Fruit fly (Drosophila melanogaster): ENCODE results near the gene CD98hc.

Gene CD98hc

DNA sequence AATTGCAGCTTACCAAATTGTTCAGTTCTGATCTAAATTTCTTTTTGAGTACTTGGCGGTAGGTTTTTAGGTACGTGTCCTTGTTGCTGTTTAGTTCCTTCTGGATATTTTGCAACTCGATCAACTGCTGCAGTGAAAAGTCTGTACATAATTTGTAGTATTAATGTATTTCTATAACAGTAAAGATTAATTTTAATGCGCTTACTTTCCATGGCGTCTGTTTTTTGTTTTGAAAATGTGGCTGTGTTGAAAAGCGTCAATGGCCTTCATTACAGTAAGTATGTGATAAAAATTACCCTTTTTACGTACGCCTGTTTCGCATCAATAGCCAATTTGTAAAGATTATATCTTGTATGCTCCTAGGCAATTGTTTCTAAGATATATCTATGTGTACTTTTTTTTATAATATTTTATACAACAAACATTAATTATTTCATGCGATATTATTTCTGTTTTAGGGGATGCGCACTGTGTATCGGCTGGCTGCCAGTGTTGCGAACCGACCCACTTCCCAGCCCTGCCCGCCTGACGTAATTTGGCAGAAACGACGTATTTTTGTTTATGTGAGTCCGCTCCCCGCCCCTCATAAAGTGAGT, 22.9 kb upstream of the CD98hc start, which contains the start of the genes Kmn2 and CG2698 (continued):
- TF ChIP-seq ac (GFP tag; optimal IDR thresholded peaks at IDR 0.05) (peak; percentile 80), maf-S (GFP tag; optimal IDR thresholded peaks at IDR 0.05) (peak; percentile 82), CG6654 (GFP tag; optimal IDR thresholded peaks at IDR 0.05) (peak; percentile 78), CG32532 (GFP tag; IDR thresholded peaks at IDR 0.05) (peak; percentile 98), PHDP (tag; optimal IDR thresholded peaks at IDR 0.05) (peak; percentile 94), fd102C (GFP tag; optimal IDR thresholded peaks at IDR 0.05) (peak; percentile 72), CG12744 (GFP tag; optimal IDR thresholded peaks at IDR 0.05) (peak; percentile 73), CG1024 (GFP tag; IDR thresholded peaks at IDR 0.05) (peak; percentile 90), dati (GFP tag; IDR thresholded peaks at IDR 0.05) (peak; percentile 86), pum (GFP tag; optimal IDR thresholded peaks at IDR 0.05) (peak; percentile 85), pho (GFP tag; optimal IDR thresholded peaks at IDR 0.05) (peak; percentile 84), kay (GFP tag; optimal IDR thresholded peaks at IDR 0.05) (peak; percentile 85), jigr1 (GFP tag; IDR thresholded peaks at IDR 0.05) (peak; percentile 96), CG32772 (GFP tag; IDR thresholded peaks at IDR 0.05) (peak; percentile 98), Elba2 (GFP tag; optimal IDR thresholded peaks at IDR 0.05) (peak; percentile 78), CG14860 (GFP tag; IDR thresholded peaks at IDR 0.05; ENCODE audit: partially characterized antibody) (peak; percentile 25; the same call in 1 of the 3 replicates), CG1603 (tag; optimal IDR thresholded peaks at IDR 0.05) (peak; percentile 57), crc (GFP tag; optimal IDR thresholded peaks at IDR 0.05) (peak; percentile 56), Bteb2 (GFP tag; optimal IDR thresholded peaks at IDR 0.05) (peak; percentile 74), cad (GFP tag; optimal IDR thresholded peaks at IDR 0.05) (no peak), CG3065 (GFP tag; optimal IDR thresholded peaks at IDR 0.05) (peak; percentile 79), CG3281 (GFP tag; optimal IDR thresholded peaks at IDR 0.05) (peak; percentile 94), Fer1 (GFP tag; optimal IDR thresholded peaks at IDR 0.05) (peak; percentile 96), CG8478 (optimal IDR thresholded peaks at IDR 0.05) (no peak), prd (optimal IDR thresholded peaks at IDR 0.05) (no peak), prd (GFP tag; IDR thresholded peaks at IDR 0.05) (peak; percentile 99), CG2889 (GFP tag; IDR thresholded peaks at IDR 0.05) (peak; percentile 97), NFAT (GFP tag; IDR thresholded peaks at IDR 0.05) (peak; percentile 96), CG11085 (GFP tag; IDR thresholded peaks at IDR 0.05) (peak; percentile 96), CG6791 (GFP tag; IDR thresholded peaks at IDR 0.05; ENCODE audit: partially characterized antibody) (peak; percentile 38; the same call in 1 of the 3 replicates), CG7786 (GFP tag; optimal IDR thresholded peaks at IDR 0.05) (peak; percentile 74), CG3838 (GFP tag; optimal IDR thresholded peaks at IDR 0.05) (peak; percentile 65), CG30020 (tag; optimal IDR thresholded peaks at IDR 0.05) (peak; percentile 79), wor (GFP tag; IDR thresholded peaks at IDR 0.05) (peak; percentile 97), CG8765 (GFP tag; IDR thresholded peaks at IDR 0.05) (peak; percentile 97), pan (optimal IDR thresholded peaks at IDR 0.05) (no peak), pan (GFP tag; optimal IDR thresholded peaks at IDR 0.05 in 1 of 2, IDR thresholded peaks at IDR 0.05 in 1 of 2) (peak in 1 of 2 experiments; percentile 98), CG7271 (tag; optimal IDR thresholded peaks at IDR 0.05) (peak; percentile 68), Oaz (GFP tag; IDR thresholded peaks at IDR 0.05) (peak; percentile 94), CG4282 (GFP tag; optimal IDR thresholded peaks at IDR 0.05) (no peak), CG17568 (GFP tag; optimal IDR thresholded peaks at IDR 0.05) (peak; percentile 88), Doc3 (GFP tag; IDR thresholded peaks at IDR 0.05; ENCODE audit: partially characterized antibody) (0 out of 3 replicates have a peak, but pooled peaks have one; percentile 35), CG13624 (GFP tag; optimal IDR thresholded peaks at IDR 0.05) (peak; percentile 73), MESR4 (GFP tag; optimal IDR thresholded peaks at IDR 0.05) (no peak), Dad (GFP tag; optimal IDR thresholded peaks at IDR 0.05) (peak; percentile 71), CG17912 (GFP tag; optimal IDR thresholded peaks at IDR 0.05) (peak; percentile 86), Dip3 (GFP tag; optimal IDR thresholded peaks at IDR 0.05) (peak; percentile 80), tx (GFP tag; optimal IDR thresholded peaks at IDR 0.05) (peak; percentile 73), CG12391 (tag; optimal IDR thresholded peaks at IDR 0.05) (peak; percentile 97), HLHmδ (GFP tag; optimal IDR thresholded peaks at IDR 0.05) (no peak), slou (GFP tag; optimal IDR thresholded peaks at IDR 0.05) (peak; percentile 87)
